Fruit fly (Drosophila melanogaster) whole organism, embryonic: ENCODE data around the gene MED18.

Experiments
- CG10267 ChIP-seq: fragments of 200-800 bp; sonication (Bioruptor generic); optimal IDR thresholded peaks from 2 replicates; lab custom pipeline; 2018; ENCODE audit warnings: missing biosample characterization, mild to moderate bottlenecking, missing genetic modification characterization, moderate library complexity
- CG10543 ChIP-seq: fragments of 200-800 bp; sonication (Bioruptor generic); optimal IDR thresholded peaks from 3 replicates; lab custom pipeline; 2017; ENCODE audit warnings: missing biosample characterization, mild to moderate bottlenecking, missing genetic modification characterization, moderate library complexity
- CG11093 ChIP-seq: fragments of 200-800 bp; sonication (Bioruptor generic); IDR thresholded peaks from 3 replicates; pipeline ENCODE4 v1.3.6; 2022; ENCODE audit warnings: missing biosample characterization, missing genetic modification characterization
- CG12744 ChIP-seq: fragments of 200-800 bp; sonication (Bioruptor generic); optimal IDR thresholded peaks from 2 replicates; lab custom pipeline; 2016; ENCODE audit warnings: missing biosample characterization, missing genetic modification characterization
- CG13296 ChIP-seq: fragments of 200-800 bp; sonication (Bioruptor generic); optimal IDR thresholded peaks from 3 replicates; lab custom pipeline; 2018; ENCODE audit warnings: missing biosample characterization, mild to moderate bottlenecking, missing genetic modification characterization
- CG13424 ChIP-seq: fragments of 200-800 bp; sonication (Bioruptor generic); optimal IDR thresholded peaks from 2 replicates; lab custom pipeline; 2019; ENCODE audit warnings: missing biosample characterization, mild to moderate bottlenecking, missing genetic modification characterization, moderate library complexity
- CG1529 ChIP-seq: fragments of 200-800 bp; sonication (Bioruptor generic); optimal IDR thresholded peaks from 3 replicates; lab custom pipeline; 2018; ENCODE audit warnings: missing biosample characterization, missing genetic modification characterization
- CG1647 ChIP-seq: fragments of 200-800 bp; sonication (Bioruptor generic); optimal IDR thresholded peaks from 3 replicates; lab custom pipeline; 2016; ENCODE audit warnings: missing biosample characterization, missing genetic modification characterization
- CG17328 ChIP-seq: fragments of 200-800 bp; sonication (Bioruptor generic); IDR thresholded peaks from 2 replicates; pipeline ENCODE4 v1.3.6; 2022; ENCODE audit warnings: missing biosample characterization, missing genetic modification characterization
- CG17568 ChIP-seq: fragments of 200-800 bp; sonication (Bioruptor generic); optimal IDR thresholded peaks from 2 replicates; lab custom pipeline; 2018; ENCODE audit warnings: missing biosample characterization, mild to moderate bottlenecking, missing genetic modification characterization, moderate library complexity
- CG17912 ChIP-seq: fragments of 200-800 bp; sonication (Bioruptor generic); optimal IDR thresholded peaks from 2 replicates; lab custom pipeline; 2018; ENCODE audit warnings: missing biosample characterization, mild to moderate bottlenecking, missing genetic modification characterization
- CG1792 ChIP-seq: fragments of 200-800 bp; sonication (Bioruptor generic); optimal IDR thresholded peaks from 2 replicates; lab custom pipeline; 2016; ENCODE audit warnings: missing biosample characterization, missing genetic modification characterization
- CG18476 ChIP-seq: fragments of 200-800 bp; sonication (Bioruptor generic); optimal IDR thresholded peaks from 2 replicates; lab custom pipeline; 2016; ENCODE audit warnings: missing biosample characterization, mild to moderate bottlenecking, missing genetic modification characterization
- CG18619 ChIP-seq: fragments of 200-800 bp; sonication (Bioruptor generic); optimal IDR thresholded peaks from 3 replicates; lab custom pipeline; 2017; ENCODE audit warnings: missing biosample characterization, mild to moderate bottlenecking, missing genetic modification characterization
- CG2712 ChIP-seq: fragments of 200-800 bp; optimal IDR thresholded peaks from 3 replicates; lab custom pipeline; 2019; ENCODE audit warnings: missing biosample characterization, mild to moderate bottlenecking, missing genetic modification characterization, moderate library complexity
- CG30431 ChIP-seq: fragments of 200-800 bp; sonication (Bioruptor generic); optimal IDR thresholded peaks from 2 replicates; lab custom pipeline; 2017; ENCODE audit warnings: missing biosample characterization, missing genetic modification characterization
- CG32767 ChIP-seq: fragments of 200-800 bp; sonication (Bioruptor generic); IDR thresholded peaks from 2 replicates; pipeline ENCODE4 v1.3.6; 2022; ENCODE audit warnings: missing biosample characterization, missing genetic modification characterization
- CG43689 ChIP-seq: fragments of 200-800 bp; sonication (Bioruptor generic); IDR thresholded peaks from 2 replicates; pipeline ENCODE4 v1.3.6; 2022; ENCODE audit warnings: missing biosample characterization, missing genetic modification characterization
- CG7271 ChIP-seq: fragments of 200-800 bp; sonication (Bioruptor generic); optimal IDR thresholded peaks from 2 replicates; lab custom pipeline; 2018; ENCODE audit warnings: missing biosample characterization, mild to moderate bottlenecking, missing genetic modification characterization, moderate library complexity
- CG7357 ChIP-seq: fragments of 200-800 bp; sonication (Bioruptor generic); IDR thresholded peaks from 3 replicates; pipeline ENCODE4 v1.3.6; 2022; ENCODE audit warnings: missing biosample characterization, missing genetic modification characterization
- CG8359 ChIP-seq: fragments of 200-800 bp; sonication (Bioruptor generic); optimal IDR thresholded peaks from 2 replicates; lab custom pipeline; 2017; ENCODE audit warnings: missing biosample characterization, mild to moderate bottlenecking, missing genetic modification characterization, borderline replicate concordance
- CkIIα-i1 ChIP-seq: fragments of 200-800 bp; sonication (Bioruptor generic); IDR thresholded peaks from 2 replicates; pipeline ENCODE4 v1.3.6; 2022; ENCODE audit warnings: missing biosample characterization, missing genetic modification characterization
- D19B ChIP-seq: fragments of 200-800 bp; sonication (Bioruptor generic); optimal IDR thresholded peaks from 2 replicates; lab custom pipeline; 2017; ENCODE audit warnings: missing biosample characterization, mild to moderate bottlenecking, missing genetic modification characterization
- Dfd ChIP-seq, 2 experiments: fragments of >200 bp; optimal IDR thresholded peaks; 2 replicates each; lab custom pipeline; 2017; ENCODE audit warnings: missing biosample characterization in 2 of 2, missing genetic modification characterization in 2 of 2
- GATAe ChIP-seq: fragments of 200-800 bp; sonication (Bioruptor generic); conservative IDR thresholded peaks from 2 replicates; pipeline ENCODE4 v1.3.6; 2022; ENCODE audit warnings: missing biosample characterization, missing genetic modification characterization
- HLH54F ChIP-seq: fragments of 200-800 bp; sonication (Bioruptor generic); optimal IDR thresholded peaks from 3 replicates; lab custom pipeline; 2016; ENCODE audit warnings: missing biosample characterization, missing genetic modification characterization
- HLHmδ ChIP-seq: fragments of 200-800 bp; sonication (Bioruptor generic); optimal IDR thresholded peaks from 2 replicates; lab custom pipeline; 2018; ENCODE audit warnings: missing biosample characterization, mild to moderate bottlenecking, missing genetic modification characterization, moderate library complexity
- HmgZ ChIP-seq: fragments of 200-800 bp; sonication (Bioruptor generic); optimal IDR thresholded peaks from 2 replicates; lab custom pipeline; 2018; ENCODE audit warnings: missing biosample characterization, mild to moderate bottlenecking, missing genetic modification characterization
- Hmr ChIP-seq: fragments of 200-800 bp; sonication (Bioruptor generic); optimal IDR thresholded peaks from 3 replicates; lab custom pipeline; 2017; ENCODE audit warnings: mild to moderate bottlenecking, missing biosample characterization, missing genetic modification reagents, missing genetic modification characterization
- Lpt ChIP-seq: fragments of >200 bp; optimal IDR thresholded peaks from 2 replicates; lab custom pipeline; 2018; ENCODE audit warnings: missing biosample characterization, missing genetic modification characterization
- NK7.1 ChIP-seq: fragments of 200-800 bp; sonication (Bioruptor generic); optimal IDR thresholded peaks from 3 replicates; lab custom pipeline; 2016; ENCODE audit warnings: missing biosample characterization, missing genetic modification characterization
- Ravus ChIP-seq: fragments of 200-800 bp; sonication (Bioruptor generic); IDR thresholded peaks from 2 replicates; pipeline ENCODE4 v1.3.6; 2022; ENCODE audit warnings: missing biosample characterization, missing genetic modification characterization
- Sin3A ChIP-seq: fragments of >200 bp; optimal IDR thresholded peaks from 2 replicates; lab custom pipeline; 2018
- abd-A ChIP-seq: fragments of 200-800 bp; sonication (Bioruptor generic); optimal IDR thresholded peaks from 3 replicates; lab custom pipeline; 2019; ENCODE audit warnings: missing biosample characterization, mild to moderate bottlenecking, missing genetic modification characterization, moderate library complexity
- bbx ChIP-seq: fragments of 200-800 bp; sonication (Bioruptor generic); IDR thresholded peaks from 2 replicates; pipeline ENCODE4 v1.3.6; 2022; ENCODE audit warnings: missing biosample characterization, missing genetic modification characterization; ENCODE audit not compliant: partially characterized antibody
- chn ChIP-seq: fragments of 200-800 bp; sonication (Bioruptor generic); optimal IDR thresholded peaks from 2 replicates; lab custom pipeline; 2016; ENCODE audit warnings: missing biosample characterization, missing genetic modification characterization
- corto ChIP-seq: fragments of 200-800 bp; sonication (Bioruptor generic); optimal IDR thresholded peaks from 2 replicates; lab custom pipeline; 2016; ENCODE audit warnings: missing biosample characterization, mild to moderate bottlenecking, missing genetic modification characterization, moderate library complexity
- crol ChIP-seq: fragments of 200-800 bp; sonication (Bioruptor generic); IDR thresholded peaks from 2 replicates; pipeline ENCODE4 v1.3.6; 2022; ENCODE audit warnings: missing biosample characterization, missing genetic modification characterization
- dmrt11E ChIP-seq: fragments of 200-800 bp; sonication (Bioruptor generic); optimal IDR thresholded peaks from 3 replicates; lab custom pipeline; 2018; ENCODE audit warnings: missing biosample characterization, mild to moderate bottlenecking, missing genetic modification characterization, moderate library complexity
- dmrt99B ChIP-seq: fragments of 200-800 bp; sonication (Bioruptor generic); optimal IDR thresholded peaks from 2 replicates; lab custom pipeline; 2018; ENCODE audit warnings: missing biosample characterization, mild to moderate bottlenecking, missing genetic modification characterization, moderate library complexity
- dysf ChIP-seq: fragments of 200-800 bp; sonication (Bioruptor generic); IDR thresholded peaks from 3 replicates; pipeline ENCODE4 v1.3.6; 2022; ENCODE audit warnings: missing biosample characterization, missing genetic modification characterization
- ems ChIP-seq: fragments of 200-800 bp; sonication (Bioruptor generic); optimal IDR thresholded peaks from 3 replicates; lab custom pipeline; 2016; ENCODE audit warnings: missing biosample characterization, missing genetic modification characterization
- gro ChIP-seq: fragments of 200-800 bp; sonication (Bioruptor generic); optimal IDR thresholded peaks from 2 replicates; lab custom pipeline; 2016; ENCODE audit warnings: missing biosample characterization, missing genetic modification characterization
- maf-S ChIP-seq: fragments of 200-800 bp; sonication (Bioruptor generic); optimal IDR thresholded peaks from 2 replicates; lab custom pipeline; 2016; ENCODE audit warnings: missing biosample characterization, missing genetic modification characterization
- oc ChIP-seq: fragments of 200-800 bp; sonication (Bioruptor generic); optimal IDR thresholded peaks from 2 replicates; lab custom pipeline; 2018; ENCODE audit warnings: missing biosample characterization, mild to moderate bottlenecking, missing genetic modification characterization, moderate library complexity
- sd ChIP-seq: fragments of 200-800 bp; sonication (Bioruptor generic); optimal IDR thresholded peaks from 3 replicates; lab custom pipeline; 2018; ENCODE audit warnings: missing biosample characterization, mild to moderate bottlenecking, missing genetic modification characterization, moderate library complexity
- sima ChIP-seq: fragments of 200-800 bp; sonication (Bioruptor generic); optimal IDR thresholded peaks from 2 replicates; lab custom pipeline; 2016; ENCODE audit warnings: missing biosample characterization, missing genetic modification characterization
- sqz ChIP-seq: fragments of 200-800 bp; sonication (Bioruptor generic); optimal IDR thresholded peaks from 3 replicates; lab custom pipeline; 2018; ENCODE audit warnings: missing biosample characterization, mild to moderate bottlenecking, missing genetic modification characterization
- unc-4 ChIP-seq: fragments of 200-800 bp; sonication (Bioruptor generic); IDR thresholded peaks from 2 replicates; pipeline ENCODE4 v1.3.6; 2022; ENCODE audit warnings: missing biosample characterization, missing genetic modification characterization; ENCODE audit not compliant: partially characterized antibody

Gene MED18

dm6 chrX:1830396-1831218, 35.1 kb upstream of the MED18 start (continued):
- peak; percentile 75 for TF ChIP-seq CG7271 (tag; lab: Kevin White, UChicago)
- TF ChIP-seq CG1792 (GFP tag; lab: Kevin White, UChicago): peak; percentile 89
- TF ChIP-seq CG10543 (GFP tag; lab: Kevin White, UChicago): peak; percentile 95
- peak; percentile 59; the same call in 1 of the 2 replicates for TF ChIP-seq crol
- TF ChIP-seq abd-A (tag; lab: Kevin White, UChicago): peak; percentile 74
- TF ChIP-seq dysf (GFP tag; lab: Robert Waterston, UW): peak; percentile 97
- TF ChIP-seq dmrt99B (tag; lab: Kevin White, UChicago): peak; percentile 96
- peak; percentile 90 for TF ChIP-seq sqz (GFP tag; lab: Kevin White, UChicago)
- peak; percentile 94 for TF ChIP-seq CG12744
- peak; percentile 80 for TF ChIP-seq CG30431 (GFP tag; lab: Kevin White, UChicago)
- no peak for TF ChIP-seq unc-4 (GFP tag; lab: Robert Waterston, UW)
- peak; percentile 93 for TF ChIP-seq CG43689 (GFP tag; lab: Robert Waterston, UW)
- peak; percentile 94 for TF ChIP-seq CG13424 (tag; lab: Kevin White, UChicago)
- peak; percentile 92 for TF ChIP-seq HLH54F (GFP tag; lab: Kevin White, UChicago)
- no peak for TF ChIP-seq bbx (GFP tag; lab: Robert Waterston, UW)
- peak; percentile 91 for TF ChIP-seq NK7.1 (GFP tag; lab: Kevin White, UChicago)
- no peak for TF ChIP-seq Dfd (GFP tag; optimal IDR thresholded peaks at IDR 0.05; lab: Kevin White, UChicago)
- peak; percentile 88 for TF ChIP-seq D19B (GFP tag; lab: Kevin White, UChicago)
- TF ChIP-seq CG18476 (GFP tag; lab: Kevin White, UChicago): peak; percentile 92
- no peak for TF ChIP-seq Sin3A (lab: Kevin White, UChicago)
- peak; percentile 61 for TF ChIP-seq CG17912
- peak; percentile 89 for TF ChIP-seq CG7357 (GFP tag; lab: Robert Waterston, UW)
- peak; percentile 98 for TF ChIP-seq oc (tag; lab: Kevin White, UChicago)
- no peak for TF ChIP-seq Lpt (GFP tag; lab: Kevin White, UChicago)
- peak; percentile 93 for TF ChIP-seq CG17568 (GFP tag; lab: Kevin White, UChicago)
- peak; percentile 88 for TF ChIP-seq CG1529
- no peak for TF ChIP-seq HLHmδ (GFP tag; lab: Kevin White, UChicago)
- TF ChIP-seq ems (GFP tag; lab: Kevin White, UChicago): peak; percentile 94
- TF ChIP-seq maf-S (GFP tag; lab: Kevin White, UChicago): peak; percentile 91
- TF ChIP-seq corto (GFP tag; lab: Kevin White, UChicago): peak; percentile 94
- TF ChIP-seq CG17328 (GFP tag; lab: Robert Waterston, UW): peak; percentile 97
- peak; percentile 96 for TF ChIP-seq Hmr (GFP tag; lab: Kevin White, UChicago)
- peak; percentile 95 for TF ChIP-seq gro
- TF ChIP-seq HmgZ (tag; lab: Kevin White, UChicago): peak; percentile 97
- TF ChIP-seq CG10267 (tag; lab: Kevin White, UChicago): peak; percentile 88
- peak; percentile 95 for TF ChIP-seq CG32767 (GFP tag; lab: Robert Waterston, UW)
- peak; percentile 78 for TF ChIP-seq dmrt11E (tag; lab: Kevin White, UChicago)
- peak; percentile 81 for TF ChIP-seq GATAe (GFP tag; lab: Robert Waterston, UW)
- TF ChIP-seq sd (tag; lab: Kevin White, UChicago): peak; percentile 89
- peak; percentile 93 for TF ChIP-seq chn (GFP tag; lab: Kevin White, UChicago)
- TF ChIP-seq CG11093: peak; percentile 89
- peak; percentile 95 for TF ChIP-seq CG13296
- TF ChIP-seq CG2712 (tag; lab: Kevin White, UChicago): peak; percentile 95
- TF ChIP-seq sima: peak; percentile 84
- TF ChIP-seq CG1647: peak; percentile 88
- TF ChIP-seq CG18619 (GFP tag; lab: Kevin White, UChicago): peak; percentile 94
- TF ChIP-seq Ravus (GFP tag; lab: Robert Waterston, UW): peak; percentile 84
- TF ChIP-seq CG8359: peak; percentile 84
- TF ChIP-seq CkIIα-i1 (GFP tag; lab: Robert Waterston, UW): peak; percentile 77; the same call in 1 of the 2 replicates
